Fruit fly (Drosophila melanogaster): ENCODE measurements around the gene nod.

nod gene

dm6 chrX:11580200-11580840 is at the start of gene nod:
nod (plus strand) TSS chrX:11580772.
- TF ChIP-seq Sin3A (optimal IDR thresholded peaks at IDR 0.05) (no peak), h (optimal IDR thresholded peaks at IDR 0.05) (no peak)

dm6 chrX:11531245-11531644 is 49.3 kb upstream of the nod start:
- TF ChIP-seq ttk (optimal IDR thresholded peaks at IDR 0.05) (no peak), insv (optimal IDR thresholded peaks at IDR 0.05) (no peak), h (optimal IDR thresholded peaks at IDR 0.05) (no peak), psq (optimal IDR thresholded peaks at IDR 0.05) (no peak), Sin3A (optimal IDR thresholded peaks at IDR 0.05) (no peak), Myc (optimal IDR thresholded peaks at IDR 0.05) (no peak)

dm6 chrX:11542502-11542901 is 38.1 kb upstream of the nod start:
- no peak for TF ChIP-seq ttk (optimal IDR thresholded peaks at IDR 0.05)
- no peak for TF ChIP-seq psq (optimal IDR thresholded peaks at IDR 0.05)

dm6 chrX:11543318-11543717 is 37.3 kb upstream of the nod start:
- TF ChIP-seq insv (optimal IDR thresholded peaks at IDR 0.05) (no peak), Sin3A (optimal IDR thresholded peaks at IDR 0.05) (no peak), psq (optimal IDR thresholded peaks at IDR 0.05) (no peak), Myc (optimal IDR thresholded peaks at IDR 0.05) (no peak), ttk (optimal IDR thresholded peaks at IDR 0.05) (no peak)

- no peak for TF ChIP-seq insv (optimal IDR thresholded peaks at IDR 0.05)
- no peak for TF ChIP-seq psq (optimal IDR thresholded peaks at IDR 0.05)
- no peak for TF ChIP-seq Sin3A (optimal IDR thresholded peaks at IDR 0.05)
- TF ChIP-seq Myc (optimal IDR thresholded peaks at IDR 0.05), result no peak
- no peak for TF ChIP-seq ttk (optimal IDR thresholded peaks at IDR 0.05)
- no peak for TF ChIP-seq h (optimal IDR thresholded peaks at IDR 0.05)
Measured at dm6 chrX:11544110-11544950, 36.2 kb upstream of the nod start.

dm6 chrX:11544951-11545426 is 35.6 kb upstream of the nod start:
- TF ChIP-seq insv (optimal IDR thresholded peaks at IDR 0.05), result no peak
- TF ChIP-seq Sin3A (optimal IDR thresholded peaks at IDR 0.05), result no peak
- TF ChIP-seq ttk (optimal IDR thresholded peaks at IDR 0.05), result no peak
- TF ChIP-seq psq (optimal IDR thresholded peaks at IDR 0.05), result no peak
- TF ChIP-seq Myc (optimal IDR thresholded peaks at IDR 0.05), result no peak

- TF ChIP-seq insv (optimal IDR thresholded peaks at IDR 0.05), result no peak
- TF ChIP-seq psq (optimal IDR thresholded peaks at IDR 0.05), result no peak
- TF ChIP-seq Sin3A (optimal IDR thresholded peaks at IDR 0.05), result no peak
- TF ChIP-seq ttk (optimal IDR thresholded peaks at IDR 0.05), result no peak
- TF ChIP-seq h (optimal IDR thresholded peaks at IDR 0.05), result no peak
- TF ChIP-seq Myc (optimal IDR thresholded peaks at IDR 0.05), result no peak
Measured at dm6 chrX:11546941-11547340, 33.6 kb upstream of the nod start.

- TF ChIP-seq ttk (optimal IDR thresholded peaks at IDR 0.05), result no peak
Measured at dm6 chrX:11548701-11549100, 31.9 kb upstream of the nod start.

dm6 chrX:11550078-11550477 is 30.5 kb upstream of the nod start:
- TF ChIP-seq insv (optimal IDR thresholded peaks at IDR 0.05) (no peak), h (optimal IDR thresholded peaks at IDR 0.05) (no peak), ttk (optimal IDR thresholded peaks at IDR 0.05) (no peak), psq (optimal IDR thresholded peaks at IDR 0.05) (no peak), Sin3A (optimal IDR thresholded peaks at IDR 0.05) (no peak), Myc (optimal IDR thresholded peaks at IDR 0.05) (no peak)

dm6 chrX:11555070-11555469 is 25.5 kb upstream of the nod start:
- TF ChIP-seq insv (optimal IDR thresholded peaks at IDR 0.05) (no peak), Sin3A (optimal IDR thresholded peaks at IDR 0.05) (no peak), h (optimal IDR thresholded peaks at IDR 0.05) (no peak), Myc (optimal IDR thresholded peaks at IDR 0.05) (no peak), psq (optimal IDR thresholded peaks at IDR 0.05) (no peak), ttk (optimal IDR thresholded peaks at IDR 0.05) (no peak)

dm6 chrX:11556774-11557173 is 23.8 kb upstream of the nod start:
- TF ChIP-seq insv (optimal IDR thresholded peaks at IDR 0.05) (no peak), ttk (optimal IDR thresholded peaks at IDR 0.05) (no peak), Sin3A (optimal IDR thresholded peaks at IDR 0.05) (no peak), Myc (optimal IDR thresholded peaks at IDR 0.05) (no peak)

- no peak for TF ChIP-seq h (optimal IDR thresholded peaks at IDR 0.05)
- TF ChIP-seq ttk (optimal IDR thresholded peaks at IDR 0.05), result no peak
- no peak for TF ChIP-seq Sin3A (optimal IDR thresholded peaks at IDR 0.05)
- no peak for TF ChIP-seq Myc (optimal IDR thresholded peaks at IDR 0.05)
- TF ChIP-seq psq (optimal IDR thresholded peaks at IDR 0.05), result no peak
- no peak for TF ChIP-seq insv (optimal IDR thresholded peaks at IDR 0.05)
Measured at dm6 chrX:11558389-11558908, 22.1 kb upstream of the nod start, which contains the start of gene CG1572. CG1572 (minus strand) TSS chrX:11558654.

All from Kc167 (cell line).